Fruit fly (Drosophila melanogaster) whole organism, embryonic: Measurements from ENCODE around the gene MRP.

Experiments
- Adf1 ChIP-seq: fragments of 200-800 bp; sonication (Bioruptor generic); IDR thresholded peaks from 2 replicates; pipeline ENCODE4 v1.3.6; 2022; ENCODE audit warnings: missing biosample characterization, missing genetic modification characterization
- Bgb ChIP-seq: fragments of 200-800 bp; sonication (Bioruptor generic); IDR thresholded peaks from 2 replicates; pipeline ENCODE4 v1.3.6; 2022; ENCODE audit warnings: missing biosample characterization, missing genetic modification characterization; ENCODE audit not compliant: partially characterized antibody
- CG10565 ChIP-seq: fragments of 200-800 bp; sonication (Bioruptor generic); optimal IDR thresholded peaks from 3 replicates; lab custom pipeline; 2016; ENCODE audit warnings: missing biosample characterization, mild to moderate bottlenecking, missing genetic modification characterization
- CG13123 ChIP-seq: fragments of 200-800 bp; sonication (Bioruptor generic); optimal IDR thresholded peaks from 2 replicates; lab custom pipeline; 2016; ENCODE audit warnings: missing biosample characterization, missing genetic modification characterization
- CG13424 ChIP-seq: fragments of 200-800 bp; sonication (Bioruptor generic); optimal IDR thresholded peaks from 2 replicates; lab custom pipeline; 2019; ENCODE audit warnings: missing biosample characterization, mild to moderate bottlenecking, missing genetic modification characterization, moderate library complexity
- CG13624 ChIP-seq: fragments of 200-800 bp; sonication (Bioruptor generic); optimal IDR thresholded peaks from 2 replicates; lab custom pipeline; 2016; ENCODE audit warnings: missing biosample characterization, missing genetic modification characterization
- CG17359 ChIP-seq: fragments of 200-800 bp; sonication (Bioruptor generic); optimal IDR thresholded peaks from 3 replicates; lab custom pipeline; 2018; ENCODE audit warnings: missing biosample characterization, mild to moderate bottlenecking, missing genetic modification characterization, moderate library complexity
- CG1792 ChIP-seq: fragments of 200-800 bp; sonication (Bioruptor generic); optimal IDR thresholded peaks from 2 replicates; lab custom pipeline; 2016; ENCODE audit warnings: missing biosample characterization, missing genetic modification characterization
- CG2116 ChIP-seq: fragments of 200-800 bp; sonication (Bioruptor generic); optimal IDR thresholded peaks from 3 replicates; lab custom pipeline; 2018; ENCODE audit warnings: missing biosample characterization, mild to moderate bottlenecking, missing genetic modification characterization
- CG30431 ChIP-seq: fragments of 200-800 bp; sonication (Bioruptor generic); optimal IDR thresholded peaks from 2 replicates; lab custom pipeline; 2017; ENCODE audit warnings: missing biosample characterization, missing genetic modification characterization
- CG5245 ChIP-seq: fragments of 200-800 bp; sonication (Bioruptor generic); optimal IDR thresholded peaks from 3 replicates; lab custom pipeline; 2016; ENCODE audit warnings: missing biosample characterization, missing genetic modification characterization
- CG6854 ChIP-seq: fragments of 200-800 bp; sonication (Bioruptor generic); optimal IDR thresholded peaks from 3 replicates; lab custom pipeline; 2017; ENCODE audit warnings: missing biosample characterization, mild to moderate bottlenecking, missing genetic modification characterization
- CG7357 ChIP-seq: fragments of 200-800 bp; sonication (Bioruptor generic); IDR thresholded peaks from 3 replicates; pipeline ENCODE4 v1.3.6; 2022; ENCODE audit warnings: missing biosample characterization, missing genetic modification characterization
- CG8290 ChIP-seq, 3 experiments: fragments of 200-800 bp; sonication (Bioruptor generic); optimal IDR thresholded peaks; 2 replicates each; lab custom pipeline; 2016 to 2019; ENCODE audit warnings: missing biosample characterization in 3 of 3, missing genetic modification characterization in 3 of 3, mild to moderate bottlenecking in 2 of 3, moderate library complexity in 1 of 3
- CG9817 ChIP-seq: fragments of 200-800 bp; sonication (Bioruptor generic); optimal IDR thresholded peaks from 2 replicates; lab custom pipeline; 2018; ENCODE audit warnings: missing biosample characterization, mild to moderate bottlenecking, missing genetic modification characterization, moderate library complexity
- CG9932 ChIP-seq: fragments of 200-800 bp; sonication (Bioruptor generic); IDR thresholded peaks from 2 replicates; pipeline ENCODE4 v1.3.6; 2022; ENCODE audit warnings: missing biosample characterization, missing genetic modification characterization
- Dll ChIP-seq: fragments of 200-800 bp; sonication (Bioruptor generic); IDR thresholded peaks from 4 replicates; pipeline ENCODE4 v1.3.6; 2022; ENCODE audit warnings: missing biosample characterization, missing genetic modification characterization; ENCODE audit not compliant: partially characterized antibody
- Ets97D ChIP-seq: fragments of 200-800 bp; sonication (Bioruptor generic); optimal IDR thresholded peaks from 3 replicates; lab custom pipeline; 2016; ENCODE audit warnings: missing biosample characterization, missing genetic modification characterization
- Fer2 ChIP-seq: fragments of 200-800 bp; sonication (Bioruptor generic); optimal IDR thresholded peaks from 2 replicates; lab custom pipeline; 2018; ENCODE audit warnings: missing biosample characterization, mild to moderate bottlenecking, missing genetic modification characterization, moderate library complexity
- HLH4C ChIP-seq: fragments of 200-800 bp; sonication (Bioruptor generic); IDR thresholded peaks from 3 replicates; pipeline ENCODE4 v1.3.6; 2022; ENCODE audit warnings: missing biosample characterization, missing genetic modification characterization; ENCODE audit not compliant: partially characterized antibody
- Myb ChIP-seq: fragments of 200-800 bp; sonication (Bioruptor generic); optimal IDR thresholded peaks from 2 replicates; lab custom pipeline; 2016; ENCODE audit warnings: missing biosample characterization, missing genetic modification characterization
- Nf-YA ChIP-seq: fragments of 200-800 bp; sonication (Bioruptor generic); IDR thresholded peaks from 2 replicates; pipeline ENCODE4 v1.3.6; 2022; ENCODE audit warnings: missing biosample characterization, missing genetic modification characterization
- Rfx ChIP-seq: fragments of 200-800 bp; sonication (Bioruptor generic); IDR thresholded peaks from 2 replicates; pipeline ENCODE4 v1.3.6; 2022; ENCODE audit warnings: missing biosample characterization, missing genetic modification characterization
- TFAM ChIP-seq: fragments of 200-800 bp; sonication (Bioruptor generic); optimal IDR thresholded peaks from 2 replicates; lab custom pipeline; 2017; ENCODE audit warnings: missing biosample characterization, missing genetic modification characterization, inconsistent platforms
- amos ChIP-seq: fragments of 200-800 bp; sonication (Bioruptor generic); IDR thresholded peaks from 2 replicates; pipeline ENCODE4 v1.3.6; 2022; ENCODE audit warnings: missing biosample characterization, missing genetic modification characterization; ENCODE audit not compliant: partially characterized antibody
- aop ChIP-seq: fragments of 200-800 bp; sonication (Bioruptor generic); IDR thresholded peaks from 2 replicates; pipeline ENCODE4 v1.3.6; 2022; ENCODE audit warnings: missing biosample characterization, missing genetic modification characterization
- ap ChIP-seq: fragments of 200-800 bp; sonication (Bioruptor generic); IDR thresholded peaks from 2 replicates; pipeline ENCODE4 v1.3.6; 2022; ENCODE audit warnings: missing biosample characterization, missing genetic modification characterization
- bab2 ChIP-seq: fragments of 200-800 bp; sonication (Bioruptor generic); optimal IDR thresholded peaks from 2 replicates; lab custom pipeline; 2016; ENCODE audit warnings: missing biosample characterization, missing genetic modification characterization
- bsh ChIP-seq, 2 experiments: fragments of 200-800 bp; sonication (Bioruptor generic); optimal IDR thresholded peaks; 2 replicates each; lab custom pipeline; 2017 to 2018; ENCODE audit warnings: mild to moderate bottlenecking in 2 of 2, missing biosample characterization in 2 of 2, missing genetic modification characterization in 2 of 2, moderate library complexity in 1 of 2
- btn ChIP-seq: fragments of 200-800 bp; sonication (Bioruptor generic); optimal IDR thresholded peaks from 2 replicates; lab custom pipeline; 2016; ENCODE audit warnings: missing biosample characterization, missing genetic modification characterization
- cato ChIP-seq: fragments of 200-800 bp; sonication (Bioruptor generic); optimal IDR thresholded peaks from 2 replicates; lab custom pipeline; 2016; ENCODE audit warnings: missing biosample characterization, missing genetic modification characterization, borderline replicate concordance
- caup ChIP-seq: fragments of 200-800 bp; sonication (Bioruptor generic); optimal IDR thresholded peaks from 3 replicates; lab custom pipeline; 2017; ENCODE audit warnings: missing biosample characterization, mild to moderate bottlenecking, missing genetic modification characterization, moderate library complexity; ENCODE audit not compliant: severe bottlenecking
- croc ChIP-seq: fragments of 200-800 bp; sonication (Bioruptor generic); conservative IDR thresholded peaks from 3 replicates; pipeline ENCODE4 v1.3.6; 2022; ENCODE audit warnings: missing biosample characterization, missing genetic modification characterization
- dimm ChIP-seq: fragments of 200-800 bp; sonication (Bioruptor generic); IDR thresholded peaks from 2 replicates; pipeline ENCODE4 v1.3.6; 2022; ENCODE audit warnings: missing biosample characterization, missing genetic modification characterization
- gsb ChIP-seq: fragments of 200-800 bp; sonication (Bioruptor generic); IDR thresholded peaks from 2 replicates; pipeline ENCODE4 v1.3.6; 2022; ENCODE audit warnings: missing biosample characterization, missing genetic modification characterization
- ind ChIP-seq: fragments of 200-800 bp; sonication (Bioruptor generic); optimal IDR thresholded peaks from 3 replicates; lab custom pipeline; 2016; ENCODE audit warnings: missing biosample characterization, missing genetic modification characterization
- inv ChIP-seq: fragments of 200-800 bp; sonication (Bioruptor generic); IDR thresholded peaks from 2 replicates; pipeline ENCODE4 v1.3.6; 2022; ENCODE audit warnings: missing biosample characterization, missing genetic modification characterization; ENCODE audit not compliant: partially characterized antibody
- knrl ChIP-seq: fragments of 200-800 bp; sonication (Bioruptor generic); IDR thresholded peaks from 3 replicates; pipeline ENCODE4 v1.3.6; 2022; ENCODE audit warnings: missing biosample characterization, missing genetic modification characterization; ENCODE audit not compliant: partially characterized antibody
- lmd ChIP-seq: fragments of 200-800 bp; sonication (Bioruptor generic); IDR thresholded peaks from 2 replicates; pipeline ENCODE4 v1.3.6; 2022; ENCODE audit warnings: missing biosample characterization, missing genetic modification characterization
- mirr ChIP-seq: fragments of 200-800 bp; sonication (Bioruptor generic); optimal IDR thresholded peaks from 3 replicates; lab custom pipeline; 2018; ENCODE audit warnings: missing biosample characterization, mild to moderate bottlenecking, missing genetic modification characterization
- nom ChIP-seq: fragments of 200-800 bp; sonication (Bioruptor generic); optimal IDR thresholded peaks from 2 replicates; lab custom pipeline; 2017; ENCODE audit warnings: missing biosample characterization, missing genetic modification characterization, mild to moderate bottlenecking, moderate library complexity, missing genetic modification reagents
- pfk ChIP-seq: fragments of 200-800 bp; sonication (Bioruptor generic); optimal IDR thresholded peaks from 2 replicates; lab custom pipeline; 2018; ENCODE audit warnings: missing biosample characterization, mild to moderate bottlenecking, missing genetic modification characterization, moderate library complexity
- ranshi ChIP-seq: fragments of 200-800 bp; sonication (Bioruptor generic); IDR thresholded peaks from 2 replicates; pipeline ENCODE4 v1.3.6; 2022; ENCODE audit warnings: missing biosample characterization, missing genetic modification characterization
- stwl ChIP-seq: fragments of 200-800 bp; sonication (Bioruptor generic); optimal IDR thresholded peaks from 3 replicates; lab custom pipeline; 2018; ENCODE audit warnings: missing biosample characterization, mild to moderate bottlenecking, missing genetic modification characterization, moderate library complexity
- tap ChIP-seq: fragments of 200-800 bp; optimal IDR thresholded peaks from 3 replicates; lab custom pipeline; 2019; ENCODE audit warnings: missing biosample characterization, mild to moderate bottlenecking, missing genetic modification characterization, moderate library complexity
- yki ChIP-seq: fragments of >200 bp; optimal IDR thresholded peaks from 3 replicates; lab custom pipeline; 2018
- zen ChIP-seq: fragments of 200-800 bp; sonication (Bioruptor generic); optimal IDR thresholded peaks from 3 replicates; lab custom pipeline; 2018; ENCODE audit warnings: missing biosample characterization, mild to moderate bottlenecking, missing genetic modification characterization, moderate library complexity
- zf30C ChIP-seq: fragments of 200-800 bp; sonication (Bioruptor generic); optimal IDR thresholded peaks from 3 replicates; lab custom pipeline; 2018; ENCODE audit warnings: missing biosample characterization, mild to moderate bottlenecking, missing genetic modification characterization

The MRP gene

dm6 chr2L:12720430-12721396, 1.9 kb downstream of the MRP start (continued):
- TF ChIP-seq bab2 (GFP tag; lab: Kevin White, UChicago) (peak; percentile 10), zen (tag; lab: Kevin White, UChicago) (no peak), yki (lab: Kevin White, UChicago) (no peak), bsh (GFP tag; optimal IDR thresholded peaks at IDR 0.05; lab: Kevin White, UChicago) (peak in 1 of 2 experiments; percentile 17), stwl (tag; lab: Kevin White, UChicago) (no peak), Adf1 (peak; percentile 54; the same call in 1 of the 2 replicates), ranshi (GFP tag; lab: Robert Waterston, UW) (peak; percentile 57), CG30431 (no peak), knrl (GFP tag; lab: Robert Waterston, UW) (no peak), mirr (GFP tag; lab: Kevin White, UChicago) (peak; percentile 92), Nf-YA (GFP tag; lab: Robert Waterston, UW) (no peak), HLH4C (no peak), Myb (GFP tag; lab: Kevin White, UChicago) (no peak), amos (no peak), Fer2 (no peak), dimm (GFP tag; lab: Robert Waterston, UW) (no peak), CG13624 (GFP tag; lab: Kevin White, UChicago) (peak; percentile 12), caup (GFP tag; lab: Kevin White, UChicago) (peak; percentile 53), CG17359 (tag; lab: Kevin White, UChicago) (peak; percentile 62), CG13123 (GFP tag; lab: Kevin White, UChicago) (no peak), ap (no peak), inv (no peak), cato (GFP tag; lab: Kevin White, UChicago) (no peak), gsb (GFP tag; lab: Robert Waterston, UW) (0 out of 2 replicates have a peak, but pooled peaks have one; percentile 9), nom (GFP tag; lab: Kevin White, UChicago) (no peak), CG9932 (GFP tag; lab: Robert Waterston, UW) (peak; percentile 55), btn (GFP tag; lab: Kevin White, UChicago) (no peak), CG8290 (GFP tag; optimal IDR thresholded peaks at IDR 0.05; lab: Kevin White, UChicago) (no peak), CG8290 (tag; optimal IDR thresholded peaks at IDR 0.05; lab: Kevin White, UChicago) (peak in 1 of 2 experiments; percentile 56), CG10565 (GFP tag; lab: Kevin White, UChicago) (no peak), CG2116 (GFP tag; lab: Kevin White, UChicago) (no peak), CG6854 (GFP tag; lab: Kevin White, UChicago) (no peak), lmd (GFP tag; lab: Robert Waterston, UW) (peak; percentile 35; the same call in 1 of the 2 replicates), aop (GFP tag; lab: Robert Waterston, UW) (no peak), Rfx (GFP tag; lab: Robert Waterston, UW) (peak; percentile 60), zf30C (GFP tag; lab: Kevin White, UChicago) (no peak), CG5245 (peak; percentile 4), ind (GFP tag; lab: Kevin White, UChicago) (peak; percentile 47), tap (tag; lab: Kevin White, UChicago) (peak; percentile 35), pfk (no peak), Ets97D (GFP tag; lab: Kevin White, UChicago) (no peak), Bgb (GFP tag; lab: Robert Waterston, UW) (peak; percentile 29; the same call in 1 of the 2 replicates), CG1792 (no peak), CG7357 (GFP tag; lab: Robert Waterston, UW) (no peak), CG13424 (tag; lab: Kevin White, UChicago) (peak; percentile 42), CG9817 (tag; lab: Kevin White, UChicago) (no peak), Dll (GFP tag; lab: Robert Waterston, UW) (no peak), croc (GFP tag; lab: Robert Waterston, UW) (no peak), TFAM (GFP tag; lab: Kevin White, UChicago) (no peak)
